Worm (Caenorhabditis elegans) whole organism, young adult: ENCODE results near the gene cpna-3.

Source experiments
- B0336.3 ChIP-seq: fragments of 200-800 bp; sonication (Bioruptor generic); IDR thresholded peaks from 2 replicates; pipeline ENCODE4 v1.3.6; 2022; ENCODE audit warnings: missing genetic modification characterization, missing compliant biosample characterization
- C06A6.2 ChIP-seq: fragments of 200-800 bp; sonication (Bioruptor generic); conservative IDR thresholded peaks from 2 replicates; pipeline ENCODE4 v1.3.6; 2022; ENCODE audit warnings: missing genetic modification characterization, missing compliant biosample characterization
- D2030.7 ChIP-seq: fragments of 200-800 bp; sonication (Bioruptor generic); IDR thresholded peaks from 2 replicates; pipeline ENCODE4 v1.3.6; 2022; ENCODE audit warnings: missing genetic modification reagents, missing genetic modification characterization, missing compliant biosample characterization
- F37B4.10 ChIP-seq: fragments of 200-800 bp; sonication (Bioruptor generic); IDR thresholded peaks from 2 replicates; pipeline ENCODE4 v1.3.6; 2022; ENCODE audit warnings: missing genetic modification characterization, missing compliant biosample characterization
- F39B2.1 ChIP-seq: fragments of 200-800 bp; sonication (Bioruptor generic); IDR thresholded peaks from 2 replicates; pipeline ENCODE4 v1.3.6; 2022; ENCODE audit warnings: missing genetic modification reagents, missing genetic modification characterization, missing compliant biosample characterization
- F49E8.2 ChIP-seq: sonication (generic microtip); optimal IDR thresholded peaks from 3 replicates; lab custom pipeline; 2017; ENCODE audit warnings: missing genetic modification characterization, mild to moderate bottlenecking, missing compliant biosample characterization, antibody characterized with exemption, moderate library complexity; ENCODE audit not compliant: insufficient read depth
- F57A8.1 ChIP-seq: fragments of 200-800 bp; sonication (Bioruptor generic); optimal IDR thresholded peaks from 2 replicates; lab custom pipeline; 2018; ENCODE audit warnings: mild to moderate bottlenecking, missing genetic modification characterization, moderate library complexity, missing compliant biosample characterization
- Y67H2A.10 ChIP-seq: fragments of 200-800 bp; sonication (Bioruptor generic); conservative IDR thresholded peaks from 2 replicates; pipeline ENCODE4 v1.3.6; 2022; ENCODE audit warnings: missing genetic modification reagents, missing genetic modification characterization, missing compliant biosample characterization
- Y79H2A.3 ChIP-seq: fragments of 200-800 bp; sonication (Bioruptor generic); conservative IDR thresholded peaks from 2 replicates; pipeline ENCODE4 v1.3.6; 2022; ENCODE audit warnings: missing genetic modification reagents, missing genetic modification characterization, missing compliant biosample characterization
- atf-7 ChIP-seq: sonication (generic microtip); optimal IDR thresholded peaks from 2 replicates; lab custom pipeline; 2017; ENCODE audit warnings: mild to moderate bottlenecking, missing genetic modification characterization, missing compliant biosample characterization
- attf-5 ChIP-seq: fragments of 200-800 bp; sonication (Bioruptor generic); optimal IDR thresholded peaks from 2 replicates; lab custom pipeline; 2018; ENCODE audit warnings: mild to moderate bottlenecking, missing genetic modification characterization, missing compliant biosample characterization
- attf-6 ChIP-seq: fragments of 200-800 bp; sonication (Bioruptor generic); IDR thresholded peaks from 2 replicates; pipeline ENCODE4 v1.3.6; 2022; ENCODE audit warnings: missing genetic modification reagents, missing genetic modification characterization, missing compliant biosample characterization
- ceh-27 ChIP-seq: fragments of 200-800 bp; sonication (Bioruptor generic); optimal IDR thresholded peaks from 2 replicates; lab custom pipeline; 2018; ENCODE audit warnings: mild to moderate bottlenecking, missing genetic modification characterization, moderate library complexity, missing compliant biosample characterization
- ceh-40 ChIP-seq: fragments of 200-800 bp; sonication (Bioruptor generic); IDR thresholded peaks from 2 replicates; pipeline ENCODE4 v1.3.6; 2022; ENCODE audit warnings: missing genetic modification characterization, missing compliant biosample characterization
- dox-1 ChIP-seq: fragments of 200-800 bp; sonication (Bioruptor generic); IDR thresholded peaks from 2 replicates; pipeline ENCODE4 v1.3.6; 2022; ENCODE audit warnings: missing genetic modification reagents, missing genetic modification characterization, missing compliant biosample characterization
- efl-1 ChIP-seq: fragments of 150-350 bp; optimal IDR thresholded peaks from 2 replicates; lab custom pipeline; 2014; ENCODE audit warnings: missing biosample characterization, missing genetic modification reagents, missing genetic modification characterization
- egl-18 ChIP-seq: fragments of 200-800 bp; sonication (Bioruptor generic); IDR thresholded peaks from 2 replicates; pipeline ENCODE4 v1.3.6; 2022; ENCODE audit warnings: missing genetic modification reagents, missing genetic modification characterization, missing compliant biosample characterization
- fkh-3 ChIP-seq: sonication (generic microtip); optimal IDR thresholded peaks from 2 replicates; lab custom pipeline; 2016; ENCODE audit warnings: mild to moderate bottlenecking, missing genetic modification characterization, missing compliant biosample characterization
- him-1 ChIP-seq: sonication (generic microtip); optimal IDR thresholded peaks from 2 replicates; lab custom pipeline; 2016; ENCODE audit warnings: missing genotype, missing genetic modification reagents, missing genetic modification characterization, missing compliant biosample characterization
- hmg-1.2 ChIP-seq: fragments of 200-800 bp; sonication (Bioruptor generic); IDR thresholded peaks from 2 replicates; pipeline ENCODE4 v1.3.6; 2022; ENCODE audit warnings: missing genetic modification reagents, missing genetic modification characterization, missing compliant biosample characterization
- hmg-20 ChIP-seq: fragments of 200-800 bp; sonication (Bioruptor generic); IDR thresholded peaks from 2 replicates; pipeline ENCODE4 v1.3.6; 2022; ENCODE audit warnings: missing genetic modification reagents, missing genetic modification characterization, missing compliant biosample characterization
- lag-1 ChIP-seq: fragments of 200-800 bp; sonication (Bioruptor generic); IDR thresholded peaks from 2 replicates; pipeline ENCODE4 v1.3.6; 2022; ENCODE audit warnings: missing genetic modification reagents, missing genetic modification characterization, missing compliant biosample characterization
- let-526 ChIP-seq: fragments of 200-800 bp; sonication (Bioruptor generic); IDR thresholded peaks from 2 replicates; pipeline ENCODE4 v1.3.6; 2022; ENCODE audit warnings: missing genetic modification reagents, missing genetic modification characterization, missing compliant biosample characterization
- lin-40 ChIP-seq: sonication (generic microtip); optimal IDR thresholded peaks from 2 replicates; lab custom pipeline; 2016; ENCODE audit warnings: missing genetic modification characterization, mild to moderate bottlenecking, missing compliant biosample characterization, missing genotype, missing genetic modification reagents
- lin-54 ChIP-seq: fragments of 200-800 bp; sonication (Bioruptor generic); optimal IDR thresholded peaks from 2 replicates; lab custom pipeline; 2018; ENCODE audit warnings: mild to moderate bottlenecking, missing genetic modification characterization, missing compliant biosample characterization
- lsl-1 ChIP-seq: fragments of 200-800 bp; sonication (Bioruptor generic); optimal IDR thresholded peaks from 2 replicates; lab custom pipeline; 2018; ENCODE audit warnings: mild to moderate bottlenecking, missing genetic modification characterization, moderate library complexity, missing compliant biosample characterization
- lsy-27 ChIP-seq: sonication (generic microtip); optimal IDR thresholded peaks from 2 replicates; lab custom pipeline; 2017; ENCODE audit warnings: missing genetic modification characterization, mild to moderate bottlenecking, missing compliant biosample characterization, antibody characterized with exemption, missing genotype, borderline replicate concordance; ENCODE audit not compliant: insufficient read depth
- madf-10 ChIP-seq: sonication (generic microtip); optimal IDR thresholded peaks from 2 replicates; lab custom pipeline; 2016; ENCODE audit warnings: mild to moderate bottlenecking, missing genetic modification characterization, missing compliant biosample characterization
- madf-6 ChIP-seq: fragments of 200-800 bp; sonication (Bioruptor generic); IDR thresholded peaks from 2 replicates; pipeline ENCODE4 v1.3.6; 2022; ENCODE audit warnings: missing genetic modification reagents, missing genetic modification characterization, missing compliant biosample characterization
- madf-8 ChIP-seq: fragments of 200-800 bp; sonication (Bioruptor generic); conservative IDR thresholded peaks from 2 replicates; pipeline ENCODE4 v1.3.6; 2022; ENCODE audit warnings: missing genetic modification reagents, missing genetic modification characterization, missing compliant biosample characterization
- mcd-1 ChIP-seq: fragments of 200-800 bp; sonication (Bioruptor generic); IDR thresholded peaks from 2 replicates; pipeline ENCODE4 v1.3.6; 2022; ENCODE audit warnings: missing genetic modification reagents, missing genetic modification characterization, missing compliant biosample characterization
- nfya-1 ChIP-seq: sonication (generic microtip); optimal IDR thresholded peaks from 2 replicates; lab custom pipeline; 2017; ENCODE audit warnings: antibody characterized with exemption, missing compliant biosample characterization, missing genetic modification characterization, borderline replicate concordance; ENCODE audit not compliant: insufficient read depth
- nhr-80 ChIP-seq: sonication (generic microtip); optimal IDR thresholded peaks from 2 replicates; lab custom pipeline; 2016; ENCODE audit warnings: missing genetic modification characterization, missing compliant biosample characterization
- nhr-90 ChIP-seq: sonication (generic microtip); optimal IDR thresholded peaks from 2 replicates; lab custom pipeline; 2016; ENCODE audit warnings: missing genotype, mild to moderate bottlenecking, missing genetic modification characterization, missing compliant biosample characterization
- pbrm-1 ChIP-seq: fragments of 200-800 bp; sonication (Bioruptor generic); IDR thresholded peaks from 2 replicates; pipeline ENCODE4 v1.3.6; 2022; ENCODE audit warnings: missing genetic modification reagents, missing genetic modification characterization, missing compliant biosample characterization
- rcor-1 ChIP-seq: fragments of 200-800 bp; sonication (Bioruptor generic); IDR thresholded peaks from 2 replicates; pipeline ENCODE4 v1.3.6; 2022; ENCODE audit warnings: missing genetic modification reagents, missing genetic modification characterization, missing compliant biosample characterization
- snpc-1.1 ChIP-seq: sonication (generic microtip); optimal IDR thresholded peaks from 2 replicates; lab custom pipeline; 2017; ENCODE audit warnings: missing genetic modification characterization, mild to moderate bottlenecking, missing compliant biosample characterization, antibody characterized with exemption, moderate library complexity, missing genotype, missing genetic modification reagents; ENCODE audit not compliant: insufficient read depth
- snpc-3.4 ChIP-seq: sonication (generic microtip); optimal IDR thresholded peaks from 2 replicates; lab custom pipeline; 2017; ENCODE audit warnings: missing genetic modification characterization, mild to moderate bottlenecking, missing compliant biosample characterization, antibody characterized with exemption, moderate library complexity, missing genotype, missing genetic modification reagents
- snpc-4 ChIP-seq, 5 experiments: fragments of 150-350 bp in 1 of 5; sonication (generic microtip) in 4 of 5; optimal IDR thresholded peaks; 2 replicates each; lab custom pipeline; 2014 to 2018; ENCODE audit warnings: missing genetic modification characterization in 5 of 5, missing biosample characterization in 3 of 5, antibody characterized with exemption in 2 of 5, mild to moderate bottlenecking in 2 of 5, missing compliant biosample characterization in 2 of 5, missing genotype in 2 of 5, moderate library complexity in 2 of 5, missing genetic modification reagents in 1 of 5
- tbp1 ChIP-seq: fragments of 200-800 bp; sonication (Bioruptor generic); optimal IDR thresholded peaks from 2 replicates; lab custom pipeline; 2018; ENCODE audit warnings: mild to moderate bottlenecking, missing genetic modification characterization, missing compliant biosample characterization
- tbx-9 ChIP-seq: sonication (generic microtip); optimal IDR thresholded peaks from 2 replicates; lab custom pipeline; 2016; ENCODE audit warnings: borderline replicate concordance, missing genetic modification characterization, inconsistent platforms, missing compliant biosample characterization

cpna-3 gene

DNA sequence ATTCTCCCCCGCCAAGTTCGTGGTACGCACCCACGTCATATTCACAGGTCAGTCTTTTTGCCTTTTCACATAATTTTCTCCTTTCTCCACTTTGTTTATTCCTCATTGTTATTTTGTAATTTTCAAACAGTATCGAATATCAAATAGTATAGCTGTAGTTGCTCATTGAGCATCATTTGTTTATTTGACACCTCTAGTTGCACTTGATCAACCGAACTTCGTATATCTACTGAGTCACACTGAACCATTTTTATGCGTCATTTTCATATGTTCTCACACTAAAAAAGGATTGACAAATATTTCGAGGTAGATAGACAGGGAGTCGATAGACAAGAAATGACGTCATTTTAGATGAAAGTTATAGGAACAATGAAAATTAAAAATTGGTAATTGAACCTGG lies 23.6 kb downstream of the cpna-3 start (continued):
- TF ChIP-seq dox-1, result no peak

DNA sequence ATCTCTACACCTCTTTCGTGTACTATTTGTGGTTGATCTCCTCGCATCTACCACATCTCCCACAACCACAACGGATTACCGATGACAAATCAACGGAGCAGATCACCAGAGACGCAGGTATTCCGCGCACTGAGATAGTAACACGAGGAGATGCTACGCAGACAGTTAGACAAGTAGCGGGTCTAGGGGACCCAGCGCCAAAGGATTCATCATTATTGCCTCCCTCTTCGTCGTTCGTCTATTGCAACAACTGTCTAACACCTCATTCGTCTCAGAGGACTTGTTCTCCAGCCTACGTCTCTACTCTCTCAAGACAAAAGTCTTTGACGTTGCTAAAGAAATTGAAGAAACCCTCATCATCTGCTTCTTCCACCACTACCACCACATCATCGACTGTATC lies 24.9 kb downstream of the cpna-3 start:
- no peak for TF ChIP-seq ceh-40 (GFP tag; lab: Robert Waterston, UW)
- no peak for TF ChIP-seq lag-1 (GFP tag; lab: Robert Waterston, UW)
- no peak for TF ChIP-seq F57A8.1
- TF ChIP-seq B0336.3 (GFP tag; lab: Robert Waterston, UW), result no peak
- TF ChIP-seq nfya-1 (tag; lab: Kevin White, UChicago), result no peak
- no peak for TF ChIP-seq atf-7 (tag; lab: Kevin White, UChicago)
- no peak for TF ChIP-seq lin-54
- no peak for TF ChIP-seq C06A6.2
- no peak for TF ChIP-seq F37B4.10 (GFP tag; lab: Robert Waterston, UW)
- TF ChIP-seq attf-5 (GFP tag; lab: Kevin White, UChicago), result peak; percentile 8
- TF ChIP-seq lsy-27 (tag; lab: Kevin White, UChicago), result no peak
- TF ChIP-seq hmg-1.2 (GFP tag; lab: Robert Waterston, UW), result peak; percentile 50; the same call in 1 of the 2 replicates
- TF ChIP-seq lin-40 (tag; lab: Kevin White, UChicago), result peak; percentile 16
- no peak for TF ChIP-seq hmg-20 (GFP tag; lab: Robert Waterston, UW)
- TF ChIP-seq mcd-1 (GFP tag; lab: Robert Waterston, UW), result 0 out of 2 replicates have a peak, but pooled peaks have one; percentile 20
- TF ChIP-seq let-526 (GFP tag; lab: Robert Waterston, UW), result no peak
- TF ChIP-seq egl-18 (GFP tag; lab: Robert Waterston, UW), result no peak
- TF ChIP-seq nhr-80 (tag; lab: Kevin White, UChicago), result no peak
- no peak for TF ChIP-seq F39B2.1 (GFP tag; lab: Robert Waterston, UW)
- no peak for TF ChIP-seq madf-10

DNA sequence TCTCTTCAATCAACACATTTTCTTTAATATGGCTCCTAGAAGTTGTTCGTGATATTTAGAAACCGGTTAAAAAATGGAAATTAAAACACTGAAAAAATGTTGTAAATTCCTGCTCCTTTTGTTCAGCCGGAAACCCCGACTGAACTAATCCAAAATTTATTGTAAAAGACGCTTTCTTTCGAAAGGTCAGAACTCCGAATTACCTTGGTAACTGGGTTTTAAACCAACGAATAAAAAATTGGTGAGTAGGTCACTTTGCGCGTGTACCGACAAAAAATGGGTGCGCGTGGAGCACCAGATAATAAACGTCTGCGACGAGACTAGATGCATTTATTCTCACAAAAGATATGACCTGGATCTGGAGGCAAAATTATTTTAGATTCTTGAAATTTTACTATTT lies 34.0 kb downstream of the cpna-3 start:
- TF ChIP-seq fkh-3 (tag; lab: Kevin White, UChicago) (no peak), efl-1 (no peak), Y67H2A.10 (GFP tag; lab: Robert Waterston, UW) (no peak), B0336.3 (GFP tag; lab: Robert Waterston, UW) (no peak; the same call in 1 of the 2 replicates), tbp1 (GFP tag; lab: Kevin White, UChicago) (peak; percentile 72), ceh-27 (GFP tag; lab: Kevin White, UChicago) (no peak), rcor-1 (GFP tag; lab: Robert Waterston, UW) (peak; percentile 46; the same call in 1 of the 2 replicates), lag-1 (GFP tag; lab: Robert Waterston, UW) (no peak), hmg-1.2 (GFP tag; lab: Robert Waterston, UW) (peak; percentile 52; the same call in 1 of the 2 replicates), snpc-1.1 (tag; lab: Kevin White, UChicago) (peak; percentile 88), Y79H2A.3 (GFP tag; lab: Robert Waterston, UW) (no peak), tbx-9 (tag; lab: Kevin White, UChicago) (no peak), snpc-4 (GFP tag; optimal IDR thresholded peaks at IDR 0.05; lab: Kevin White, UChicago) (peak; percentile 79), snpc-4 (tag; optimal IDR thresholded peaks at IDR 0.05; lab: Kevin White, UChicago) (peak; percentile 83 to 97 (median 92)), madf-8 (GFP tag; lab: Robert Waterston, UW) (no peak; the same call in 1 of the 2 replicates), attf-6 (GFP tag; lab: Robert Waterston, UW) (peak; percentile 94), D2030.7 (GFP tag; lab: Robert Waterston, UW) (peak; percentile 50; the same call in 1 of the 2 replicates), him-1 (peak; percentile 1), snpc-3.4 (tag; lab: Kevin White, UChicago) (peak; percentile 14), nhr-90 (tag; lab: Kevin White, UChicago) (no peak), pbrm-1 (peak; percentile 61; the same call in 1 of the 2 replicates), lsl-1 (GFP tag; lab: Kevin White, UChicago) (peak; percentile 4), madf-6 (GFP tag; lab: Robert Waterston, UW) (peak; percentile 69), hmg-20 (GFP tag; lab: Robert Waterston, UW) (0 out of 2 replicates have a peak, but pooled peaks have one; percentile 32), F49E8.2 (tag; lab: Kevin White, UChicago) (peak; percentile 13)
- TF ChIP-seq, all 124 proteins: peak for 14
